Worm (Caenorhabditis elegans) whole organism, L3 larva: ENCODE measurements around the gene T04B2.8.

Experiments used
- daf-12 ChIP-seq: fragments of 150-350 bp; optimal IDR thresholded peaks from 2 replicates; lab custom pipeline; 2014; ENCODE audit warnings: missing biosample characterization, missing genetic modification reagents, missing genetic modification characterization
- egl-5 ChIP-seq: fragments of 150-350 bp; optimal IDR thresholded peaks from 2 replicates; lab custom pipeline; 2017; ENCODE audit warnings: missing biosample characterization, missing genetic modification reagents, missing genetic modification characterization, inconsistent platforms
- elt-3 ChIP-seq, 3 experiments: fragments of 150-350 bp in 1 of 3; sonication (generic microtip) in 2 of 3; optimal IDR thresholded peaks; 2 replicates in 2 of 3; 4 replicates in 1 of 3; lab custom pipeline; 2014 to 2017; ENCODE audit warnings: missing biosample characterization in 3 of 3, missing genetic modification characterization in 3 of 3
- eor-1 ChIP-seq, 2 experiments: fragments of 150-350 bp; optimal IDR thresholded peaks; 2 replicates each; lab custom pipeline; 2014 to 2018; ENCODE audit warnings: missing biosample characterization in 2 of 2, missing genetic modification characterization in 2 of 2
- hmg-11 ChIP-seq: sonication (generic microtip); optimal IDR thresholded peaks from 2 replicates; lab custom pipeline; 2016; ENCODE audit warnings: missing genetic modification characterization, missing compliant biosample characterization
- lin-15B ChIP-seq: fragments of 150-350 bp; optimal IDR thresholded peaks from 2 replicates; lab custom pipeline; 2014; ENCODE audit warnings: missing biosample characterization, missing genetic modification characterization
- nhr-11 ChIP-seq: fragments of 150-350 bp; optimal IDR thresholded peaks from 2 replicates; lab custom pipeline; 2014; ENCODE audit warnings: missing biosample characterization, missing genetic modification characterization
- nhr-237 ChIP-seq: fragments of 150-350 bp; optimal IDR thresholded peaks from 2 replicates; lab custom pipeline; 2014; ENCODE audit warnings: missing biosample characterization, missing genetic modification characterization
- unc-39 ChIP-seq: sonication (generic microtip); optimal IDR thresholded peaks from 4 replicates; lab custom pipeline; 2017; ENCODE audit warnings: missing biosample characterization, missing genetic modification characterization
- ztf-4 ChIP-seq: fragments of 150-350 bp; optimal IDR thresholded peaks from 2 replicates; lab custom pipeline; 2014; ENCODE audit warnings: missing biosample characterization, missing genetic modification characterization

ce11 chrIV:10036966-10037365, 14.0 kb downstream of the T04B2.8 start, which contains the start of gene F44D12.10:
- TF ChIP-seq eor-1 (tag; optimal IDR thresholded peaks at IDR 0.05; lab: Kevin White, UChicago), result no peak
- no peak for TF ChIP-seq ztf-4 (tag; lab: Kevin White, UChicago)
- no peak for TF ChIP-seq nhr-11
- TF ChIP-seq hmg-11 (tag; lab: Kevin White, UChicago), result no peak
- no peak for TF ChIP-seq lin-15B (tag; lab: Kevin White, UChicago)
- no peak for TF ChIP-seq daf-12 (tag; lab: Kevin White, UChicago)
- no peak for TF ChIP-seq unc-39 (tag; lab: Kevin White, UChicago)
- TF ChIP-seq egl-5 (tag; lab: Kevin White, UChicago), result no peak
- no peak for TF ChIP-seq elt-3 (tag; optimal IDR thresholded peaks at IDR 0.05; lab: Kevin White, UChicago)
- TF ChIP-seq nhr-237 (tag; lab: Kevin White, UChicago), result no peak
